Fruit fly (Drosophila melanogaster) whole organism, embryonic: ENCODE results near the gene RpS14a.

Experiments used
- Atf-2 ChIP-seq: fragments of 200-800 bp; sonication (Bioruptor generic); optimal IDR thresholded peaks from 2 replicates; lab custom pipeline; 2016; ENCODE audit warnings: missing biosample characterization, missing genetic modification characterization
- B-H2 ChIP-seq: fragments of 200-800 bp; sonication (Bioruptor generic); optimal IDR thresholded peaks from 2 replicates; lab custom pipeline; 2018; ENCODE audit warnings: missing biosample characterization, mild to moderate bottlenecking, missing genetic modification characterization
- Blimp-1 ChIP-seq: fragments of 200-800 bp; sonication (Bioruptor generic); optimal IDR thresholded peaks from 3 replicates; lab custom pipeline; 2018; ENCODE audit warnings: missing biosample characterization, missing genetic modification characterization, mild to moderate bottlenecking, moderate library complexity, missing genetic modification reagents
- CG12744 ChIP-seq: fragments of 200-800 bp; sonication (Bioruptor generic); optimal IDR thresholded peaks from 2 replicates; lab custom pipeline; 2016; ENCODE audit warnings: missing biosample characterization, missing genetic modification characterization
- CG13287 ChIP-seq: fragments of 200-800 bp; sonication (Bioruptor generic); IDR thresholded peaks from 2 replicates; pipeline ENCODE4 v1.3.6; 2022; ENCODE audit warnings: missing biosample characterization, missing genetic modification characterization; ENCODE audit not compliant: partially characterized antibody
- CG15011 ChIP-seq: fragments of 200-800 bp; sonication (Bioruptor generic); optimal IDR thresholded peaks from 3 replicates; lab custom pipeline; 2018; ENCODE audit warnings: missing biosample characterization, mild to moderate bottlenecking, missing genetic modification characterization
- CG1603 ChIP-seq: fragments of 200-800 bp; sonication (Bioruptor generic); optimal IDR thresholded peaks from 2 replicates; lab custom pipeline; 2019; ENCODE audit warnings: missing biosample characterization, mild to moderate bottlenecking, missing genetic modification characterization, moderate library complexity
- CG18011 ChIP-seq: fragments of 200-800 bp; sonication (Bioruptor generic); optimal IDR thresholded peaks from 2 replicates; lab custom pipeline; 2017; ENCODE audit warnings: missing biosample characterization, missing genetic modification characterization, mild to moderate bottlenecking, moderate library complexity, missing genotype
- CG18764 ChIP-seq: fragments of 200-800 bp; sonication (Bioruptor generic); optimal IDR thresholded peaks from 3 replicates; lab custom pipeline; 2016; ENCODE audit warnings: missing biosample characterization, missing genetic modification characterization
- CG2129 ChIP-seq: fragments of 200-800 bp; sonication (Bioruptor generic); IDR thresholded peaks from 2 replicates; pipeline ENCODE4 v1.3.6; 2022; ENCODE audit warnings: missing biosample characterization, missing genetic modification characterization; ENCODE audit not compliant: partially characterized antibody
- CG2875 ChIP-seq: fragments of 200-800 bp; sonication (Bioruptor generic); optimal IDR thresholded peaks from 2 replicates; lab custom pipeline; 2017; ENCODE audit warnings: missing biosample characterization, mild to moderate bottlenecking, missing genetic modification characterization, missing genetic modification reagents
- CG3065 ChIP-seq: fragments of 200-800 bp; sonication (Bioruptor generic); optimal IDR thresholded peaks from 2 replicates; lab custom pipeline; 2016; ENCODE audit warnings: missing biosample characterization, missing genetic modification characterization
- CG31388 ChIP-seq: fragments of 200-800 bp; sonication (Bioruptor generic); optimal IDR thresholded peaks from 2 replicates; lab custom pipeline; 2016; ENCODE audit warnings: missing biosample characterization, missing genetic modification characterization
- CG3163 ChIP-seq: fragments of 200-800 bp; sonication (Bioruptor generic); optimal IDR thresholded peaks from 3 replicates; lab custom pipeline; 2016; ENCODE audit warnings: missing biosample characterization, missing genetic modification characterization
- CG33557 ChIP-seq: fragments of 200-800 bp; sonication (Bioruptor generic); optimal IDR thresholded peaks from 2 replicates; lab custom pipeline; 2019; ENCODE audit warnings: missing biosample characterization, mild to moderate bottlenecking, missing genetic modification characterization, moderate library complexity
- CG6689 ChIP-seq: fragments of 200-800 bp; sonication (Bioruptor generic); IDR thresholded peaks from 2 replicates; pipeline ENCODE4 v1.3.6; 2022; ENCODE audit warnings: missing biosample characterization, missing genetic modification characterization
- CG6765 ChIP-seq: fragments of 200-800 bp; sonication (Bioruptor generic); optimal IDR thresholded peaks from 3 replicates; lab custom pipeline; 2017; ENCODE audit warnings: missing biosample characterization, mild to moderate bottlenecking, missing genetic modification characterization
- CG9609 ChIP-seq: fragments of 200-800 bp; sonication (Bioruptor generic); optimal IDR thresholded peaks from 3 replicates; lab custom pipeline; 2016; ENCODE audit warnings: missing biosample characterization, missing genetic modification characterization
- CkIIα-i1 ChIP-seq: fragments of 200-800 bp; sonication (Bioruptor generic); IDR thresholded peaks from 2 replicates; pipeline ENCODE4 v1.3.6; 2022; ENCODE audit warnings: missing biosample characterization, missing genetic modification characterization
- Doc3 ChIP-seq: fragments of 200-800 bp; sonication (Bioruptor generic); IDR thresholded peaks from 3 replicates; pipeline ENCODE4 v1.3.6; 2022; ENCODE audit warnings: missing biosample characterization, missing genetic modification characterization; ENCODE audit not compliant: partially characterized antibody
- ERR ChIP-seq: fragments of 200-800 bp; sonication (Bioruptor generic); optimal IDR thresholded peaks from 2 replicates; lab custom pipeline; 2016; ENCODE audit warnings: missing biosample characterization, missing genetic modification characterization
- Gug ChIP-seq: fragments of 200-800 bp; sonication (Bioruptor generic); IDR thresholded peaks from 4 replicates; pipeline ENCODE4 v1.3.6; 2022; ENCODE audit warnings: missing biosample characterization, missing genetic modification characterization
- H15 ChIP-seq: fragments of 200-800 bp; sonication (Bioruptor generic); IDR thresholded peaks from 3 replicates; pipeline ENCODE4 v1.3.6; 2022; ENCODE audit warnings: missing biosample characterization, missing genetic modification characterization
- Hr39 ChIP-seq: fragments of >200 bp; optimal IDR thresholded peaks from 2 replicates; lab custom pipeline; 2017
- Lim3 ChIP-seq: fragments of 200-800 bp; sonication (Bioruptor generic); IDR thresholded peaks from 2 replicates; pipeline ENCODE4 v1.3.6; 2022; ENCODE audit warnings: missing biosample characterization, missing genetic modification characterization
- Myb ChIP-seq: fragments of 200-800 bp; sonication (Bioruptor generic); optimal IDR thresholded peaks from 2 replicates; lab custom pipeline; 2016; ENCODE audit warnings: missing biosample characterization, missing genetic modification characterization
- NFAT ChIP-seq: fragments of 200-800 bp; sonication (Bioruptor generic); IDR thresholded peaks from 2 replicates; pipeline ENCODE4 v1.3.6; 2022; ENCODE audit warnings: missing biosample characterization, missing genetic modification characterization
- Oaz ChIP-seq: fragments of 200-800 bp; sonication (Bioruptor generic); IDR thresholded peaks from 2 replicates; pipeline ENCODE4 v1.3.6; 2022; ENCODE audit warnings: missing biosample characterization, missing genetic modification characterization
- Poxn ChIP-seq: fragments of 200-800 bp; sonication (Bioruptor generic); IDR thresholded peaks from 2 replicates; pipeline ENCODE4 v1.3.6; 2022; ENCODE audit warnings: missing biosample characterization, missing genetic modification characterization
- ac ChIP-seq: fragments of 200-800 bp; sonication (Bioruptor generic); optimal IDR thresholded peaks from 3 replicates; lab custom pipeline; 2017; ENCODE audit warnings: missing biosample characterization, mild to moderate bottlenecking, missing genetic modification characterization
- dmrt99B ChIP-seq: fragments of 200-800 bp; sonication (Bioruptor generic); optimal IDR thresholded peaks from 2 replicates; lab custom pipeline; 2018; ENCODE audit warnings: missing biosample characterization, mild to moderate bottlenecking, missing genetic modification characterization, moderate library complexity
- dpn ChIP-seq, 2 experiments: fragments of 200-800 bp; sonication (Bioruptor generic); optimal IDR thresholded peaks; 3 replicates each; lab custom pipeline; 2016; ENCODE audit warnings: missing biosample characterization in 2 of 2, missing genetic modification characterization in 2 of 2
- hkb ChIP-seq, 2 experiments: fragments of 200-800 bp in 1 of 2; fragments of >200 bp in 1 of 2; sonication (Bioruptor generic) in 1 of 2; IDR thresholded peaks in 1 of 2; optimal IDR thresholded peaks in 1 of 2; 2 replicates each; pipeline versions ENCODE4 v1.3.6 to Lab custom; 2017 to 2022; ENCODE audit warnings: missing biosample characterization in 1 of 2, missing genetic modification characterization in 1 of 2
- hth ChIP-seq: fragments of >200 bp; optimal IDR thresholded peaks from 2 replicates; lab custom pipeline; 2017; ENCODE audit warnings: inconsistent platforms
- insv ChIP-seq, 2 experiments: fragments of 200-800 bp; sonication (Bioruptor generic); optimal IDR thresholded peaks; 3 replicates each; lab custom pipeline; 2016 to 2018; ENCODE audit warnings: missing biosample characterization in 2 of 2, missing genetic modification characterization in 2 of 2
- inv ChIP-seq: fragments of 200-800 bp; sonication (Bioruptor generic); IDR thresholded peaks from 2 replicates; pipeline ENCODE4 v1.3.6; 2022; ENCODE audit warnings: missing biosample characterization, missing genetic modification characterization; ENCODE audit not compliant: partially characterized antibody
- jigr1 ChIP-seq: fragments of 200-800 bp; sonication (Bioruptor generic); IDR thresholded peaks from 3 replicates; pipeline ENCODE4 v1.3.6; 2022; ENCODE audit warnings: missing biosample characterization, missing genetic modification characterization
- knrl ChIP-seq: fragments of 200-800 bp; sonication (Bioruptor generic); IDR thresholded peaks from 3 replicates; pipeline ENCODE4 v1.3.6; 2022; ENCODE audit warnings: missing biosample characterization, missing genetic modification characterization; ENCODE audit not compliant: partially characterized antibody
- mld ChIP-seq: fragments of 200-800 bp; sonication (Bioruptor generic); IDR thresholded peaks from 3 replicates; pipeline ENCODE4 v1.3.6; 2022; ENCODE audit warnings: missing biosample characterization, missing genetic modification characterization; ENCODE audit not compliant: partially characterized antibody
- nau ChIP-seq: fragments of 200-800 bp; sonication (Bioruptor generic); optimal IDR thresholded peaks from 3 replicates; lab custom pipeline; 2017; ENCODE audit warnings: missing biosample characterization, mild to moderate bottlenecking, missing genetic modification characterization, missing genetic modification reagents
- phol ChIP-seq: fragments of 200-800 bp; sonication (Bioruptor generic); optimal IDR thresholded peaks from 3 replicates; lab custom pipeline; 2018; ENCODE audit warnings: missing biosample characterization, mild to moderate bottlenecking, missing genetic modification characterization, moderate library complexity
- pnt ChIP-seq: fragments of 200-800 bp; sonication (Bioruptor generic); optimal IDR thresholded peaks from 3 replicates; lab custom pipeline; 2016; ENCODE audit warnings: missing biosample characterization, missing genetic modification characterization
- pum ChIP-seq: fragments of 200-800 bp; sonication (Bioruptor generic); optimal IDR thresholded peaks from 2 replicates; lab custom pipeline; 2016; ENCODE audit warnings: missing biosample characterization, missing genetic modification characterization
- rib ChIP-seq: fragments of 200-800 bp; sonication (Bioruptor generic); IDR thresholded peaks from 2 replicates; pipeline ENCODE4 v1.3.6; 2022; ENCODE audit warnings: missing biosample characterization, missing genetic modification characterization
- sim ChIP-seq: fragments of 200-800 bp; sonication (Bioruptor generic); IDR thresholded peaks from 2 replicates; pipeline ENCODE4 v1.3.6; 2022; ENCODE audit warnings: missing biosample characterization, missing genetic modification characterization
- ssp ChIP-seq: fragments of 200-800 bp; sonication (Bioruptor generic); IDR thresholded peaks from 2 replicates; pipeline ENCODE4 v1.3.6; 2022; ENCODE audit warnings: missing biosample characterization, missing genetic modification characterization
- tap ChIP-seq: fragments of 200-800 bp; optimal IDR thresholded peaks from 3 replicates; lab custom pipeline; 2019; ENCODE audit warnings: missing biosample characterization, mild to moderate bottlenecking, missing genetic modification characterization, moderate library complexity
- tgo ChIP-seq: fragments of 200-800 bp; sonication (Bioruptor generic); IDR thresholded peaks from 3 replicates; pipeline ENCODE4 v1.3.6; 2022; ENCODE audit warnings: missing biosample characterization, missing genetic modification characterization

Gene RpS14a

DNA sequence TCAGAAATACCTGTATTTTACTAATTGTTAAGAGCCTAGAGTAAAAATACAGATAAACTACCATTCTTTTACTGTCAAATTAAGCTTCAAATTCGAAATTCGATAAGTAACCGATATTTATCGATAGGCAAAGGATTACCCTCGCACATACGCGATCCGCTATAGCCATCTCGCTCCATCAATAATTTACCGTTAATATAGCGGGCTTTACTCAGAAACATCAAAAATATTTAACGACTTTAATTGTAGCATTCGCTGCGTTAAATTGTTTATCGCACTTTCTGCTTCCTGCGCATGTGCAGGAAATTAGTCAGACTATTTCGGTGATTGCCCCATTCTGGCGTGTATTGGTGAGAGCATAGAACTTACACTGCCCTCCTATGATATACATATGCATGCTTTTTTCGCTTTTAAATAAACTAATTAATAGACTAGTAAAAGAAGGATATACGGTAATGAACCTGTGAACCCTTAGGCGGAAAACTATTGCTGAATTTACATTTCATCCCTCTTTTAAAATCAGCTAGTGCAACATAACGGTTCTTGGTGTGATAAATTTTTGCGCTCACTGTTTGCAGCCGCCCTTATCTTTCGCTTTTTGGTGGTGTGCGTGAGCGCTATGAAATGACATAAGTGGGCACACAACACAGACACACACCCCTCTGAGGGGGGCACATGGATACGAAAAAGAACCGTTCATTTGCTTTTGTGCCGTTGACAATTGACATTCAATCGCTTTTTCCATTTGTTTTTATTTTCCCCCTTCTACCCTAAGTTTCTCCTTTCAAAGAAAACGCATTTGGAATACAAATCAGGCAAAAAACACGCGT, 25.1 kb upstream of the RpS14a start, which contains the start of the genes dpr14 and spidey (continued):
- peak; percentile 88 for TF ChIP-seq Gug
- TF ChIP-seq CG31388 = peak; percentile 48
- TF ChIP-seq inv (GFP tag; lab: Robert Waterston, UW) = 0 out of 2 replicates have a peak, but pooled peaks have one; percentile 21
- peak; percentile 75 for TF ChIP-seq Myb (GFP tag; lab: Kevin White, UChicago)
- peak; percentile 86 for TF ChIP-seq Oaz (GFP tag; lab: Robert Waterston, UW)
- TF ChIP-seq Poxn (GFP tag; lab: Robert Waterston, UW) = peak; percentile 75
- TF ChIP-seq jigr1 (GFP tag; lab: Robert Waterston, UW) = peak; percentile 66; the same call in 2 of the 3 replicates
- no peak for TF ChIP-seq Hr39 (lab: Kevin White, UChicago)
- TF ChIP-seq hkb (optimal IDR thresholded peaks at IDR 0.05; lab: Kevin White, UChicago) = no peak
- peak; percentile 94 for TF ChIP-seq hkb (GFP tag; IDR thresholded peaks at IDR 0.05; lab: Robert Waterston, UW)
- peak; percentile 87 for TF ChIP-seq nau (GFP tag; lab: Kevin White, UChicago)
- TF ChIP-seq phol = peak; percentile 86
- no peak for TF ChIP-seq knrl
- peak; percentile 92 for TF ChIP-seq CG1603 (tag; lab: Kevin White, UChicago)
- peak; percentile 79; the same call in 2 of the 3 replicates for TF ChIP-seq H15 (GFP tag; lab: Robert Waterston, UW)
- TF ChIP-seq rib (GFP tag; lab: Robert Waterston, UW) = peak; percentile 75
- TF ChIP-seq Blimp-1 = peak; percentile 86
- peak; percentile 91 for TF ChIP-seq tap
- peak; percentile 77 for TF ChIP-seq ERR (GFP tag; lab: Kevin White, UChicago)
- peak; percentile 87 to 92 for TF ChIP-seq dpn (GFP tag; optimal IDR thresholded peaks at IDR 0.05; lab: Kevin White, UChicago)
- TF ChIP-seq hth (lab: Kevin White, UChicago) = no peak
- peak; percentile 56 for TF ChIP-seq CG3065
- peak; percentile 94 for TF ChIP-seq dmrt99B (tag; lab: Kevin White, UChicago)
- TF ChIP-seq ssp (GFP tag; lab: Robert Waterston, UW) = peak; percentile 74
- TF ChIP-seq sim (GFP tag; lab: Robert Waterston, UW) = peak; percentile 64; the same call in 1 of the 2 replicates
- TF ChIP-seq tgo (GFP tag; lab: Robert Waterston, UW) = peak; percentile 93
- peak; percentile 36; the same call in 1 of the 2 replicates for TF ChIP-seq CkIIα-i1 (GFP tag; lab: Robert Waterston, UW)
- no peak for TF ChIP-seq CG2129 (GFP tag; lab: Robert Waterston, UW)
- peak; percentile 86 for TF ChIP-seq CG2875
- TF ChIP-seq CG9609 = peak; percentile 84
- TF ChIP-seq mld (GFP tag; lab: Robert Waterston, UW) = no peak
- peak; percentile 35; the same call in 1 of the 2 replicates for TF ChIP-seq Lim3 (GFP tag; lab: Robert Waterston, UW)
- TF ChIP-seq CG13287 (GFP tag; lab: Robert Waterston, UW) = 0 out of 2 replicates have a peak, but pooled peaks have one; percentile 32
- peak; percentile 87 for TF ChIP-seq CG15011 (GFP tag; lab: Kevin White, UChicago)
- peak; percentile 83 for TF ChIP-seq NFAT (GFP tag; lab: Robert Waterston, UW)
- peak; percentile 59 for TF ChIP-seq ac (GFP tag; lab: Kevin White, UChicago)
- TF ChIP-seq CG18011 (GFP tag; lab: Kevin White, UChicago) = peak; percentile 71
- peak; percentile 71 for TF ChIP-seq CG12744 (GFP tag; lab: Kevin White, UChicago)
- 0 out of 3 replicates have a peak, but pooled peaks have one; percentile 15 for TF ChIP-seq Doc3
- TF ChIP-seq insv (GFP tag; optimal IDR thresholded peaks at IDR 0.05; lab: Kevin White, UChicago) = peak in 1 of 2 experiments; percentile 62
- peak; percentile 77 for TF ChIP-seq CG18764
- peak; percentile 77 for TF ChIP-seq CG33557 (GFP tag; lab: Kevin White, UChicago)
- TF ChIP-seq pnt = peak; percentile 73
- TF ChIP-seq CG6765 (GFP tag; lab: Kevin White, UChicago) = peak; percentile 90
- peak; percentile 83 for TF ChIP-seq Atf-2 (GFP tag; lab: Kevin White, UChicago)
- peak; percentile 86 for TF ChIP-seq CG6689 (GFP tag; lab: Robert Waterston, UW)
- TF ChIP-seq pum (GFP tag; lab: Kevin White, UChicago) = peak; percentile 82
- peak; percentile 90 for TF ChIP-seq B-H2 (GFP tag; lab: Kevin White, UChicago)
- TF ChIP-seq CG3163 (GFP tag; lab: Kevin White, UChicago) = peak; percentile 50
